Worm (Caenorhabditis elegans): ENCODE measurements around the gene sqv-3.

sqv-3 gene

ce11 chrIII:9740663-9741062 is 39.5 kb downstream of the sqv-3 start:
- TF ChIP-seq unc-62 (GFP tag; optimal IDR thresholded peaks at IDR 0.05): no peak
- peak; percentile 41 for TF ChIP-seq lsy-2 (tag; optimal IDR thresholded peaks at IDR 0.05)
- no peak for TF ChIP-seq unc-120 (tag; optimal IDR thresholded peaks at IDR 0.05; ENCODE audit: poor library complexity, severe bottlenecking)

- TF ChIP-seq nhr-76 (tag; optimal IDR thresholded peaks at IDR 0.05) (no peak), ceh-43 (GFP tag; optimal IDR thresholded peaks at IDR 0.05) (no peak), mab-5 (tag; optimal IDR thresholded peaks at IDR 0.05) (no peak), ceh-39 (tag; optimal IDR thresholded peaks at IDR 0.05) (no peak), sem-2 (GFP tag; optimal IDR thresholded peaks at IDR 0.05) (no peak), sptf-1 (tag; optimal IDR thresholded peaks at IDR 0.05) (no peak)
Observed at ce11 chrIII:9738954-9739353, 41.2 kb downstream of the sqv-3 start, which contains the start of gene hlh-4. TSS of gene hlh-4 (minus strand) at chrIII:9739054.

DNA sequence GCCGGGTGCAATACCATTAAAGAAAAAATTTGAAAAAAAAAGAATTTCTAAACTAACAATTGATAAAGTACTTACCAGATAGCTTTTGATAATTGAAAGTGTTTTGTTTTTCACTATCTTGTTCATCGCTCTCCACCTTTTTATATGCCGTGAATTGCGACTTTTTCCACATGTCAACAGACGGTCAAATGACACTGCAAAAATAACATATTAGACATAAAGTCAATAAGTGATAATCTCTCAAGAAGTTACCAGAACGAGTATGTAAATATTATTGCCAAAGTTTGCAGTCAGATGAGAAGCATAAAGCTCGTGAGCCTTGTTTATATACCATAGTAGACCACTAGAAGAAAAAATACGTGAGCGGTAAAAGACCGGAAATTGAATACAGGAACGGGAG is 44.3 kb downstream of the sqv-3 start, which contains the start of gene dao-6:
TSS of gene dao-6 (minus strand) at position 345 of the 400 bp plus-strand sequence.
- no peak for TF ChIP-seq elt-1 (tag; optimal IDR thresholded peaks at IDR 0.05; ENCODE audit: borderline replicate concordance, insufficient read depth)
- no peak for TF ChIP-seq elt-3 (tag; optimal IDR thresholded peaks at IDR 0.05)
- TF ChIP-seq mls-2 (tag; optimal IDR thresholded peaks at IDR 0.05): no peak
- no peak for TF ChIP-seq mep-1 (tag; optimal IDR thresholded peaks at IDR 0.05)

DNA sequence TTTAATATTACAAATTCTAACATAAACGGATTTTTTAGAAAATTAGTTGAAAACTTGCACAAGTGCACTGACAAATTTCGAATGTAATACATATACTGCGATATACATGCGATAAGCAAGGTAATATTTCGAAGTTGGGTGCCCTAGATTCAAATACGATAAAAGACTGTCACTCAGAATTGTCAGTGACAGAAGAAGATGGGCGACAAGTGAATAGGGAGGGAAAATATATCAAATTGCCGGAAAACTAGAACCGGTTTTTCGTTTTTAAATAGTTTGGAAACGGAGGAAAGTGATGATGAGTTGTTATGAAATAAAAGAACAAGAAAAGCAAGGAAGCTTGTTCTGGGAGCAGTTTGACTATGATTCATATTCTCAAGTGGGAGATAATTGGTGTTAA is 46.1 kb downstream of the sqv-3 start:
- no peak for TF ChIP-seq sem-2 (GFP tag; optimal IDR thresholded peaks at IDR 0.05)
- TF ChIP-seq unc-62 (GFP tag; optimal IDR thresholded peaks at IDR 0.05): peak; percentile 15
- no peak for TF ChIP-seq elt-3 (tag; optimal IDR thresholded peaks at IDR 0.05)
- no peak for TF ChIP-seq ceh-39 (tag; optimal IDR thresholded peaks at IDR 0.05)

DNA sequence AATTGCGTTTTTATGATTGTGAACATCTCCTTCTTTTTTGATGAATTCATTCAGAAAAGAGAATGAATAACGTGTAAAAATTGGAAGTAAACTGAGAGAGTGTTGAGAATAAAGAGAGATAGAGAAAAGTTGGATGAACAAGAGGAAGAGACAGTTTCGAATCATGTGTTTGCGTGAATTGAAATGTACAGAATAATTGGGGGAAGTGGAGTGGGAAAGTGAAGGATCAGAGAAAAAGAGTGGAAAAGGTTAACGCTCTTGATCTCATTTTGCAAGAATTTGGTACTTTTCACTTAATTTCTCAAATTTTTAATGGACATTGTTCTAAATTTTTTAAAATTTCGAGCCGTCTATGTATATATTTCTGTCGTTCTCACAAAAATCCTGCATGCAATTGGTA is 46.8 kb downstream of the sqv-3 start:
- TF ChIP-seq nhr-2 (tag; optimal IDR thresholded peaks at IDR 0.05): no peak

DNA sequence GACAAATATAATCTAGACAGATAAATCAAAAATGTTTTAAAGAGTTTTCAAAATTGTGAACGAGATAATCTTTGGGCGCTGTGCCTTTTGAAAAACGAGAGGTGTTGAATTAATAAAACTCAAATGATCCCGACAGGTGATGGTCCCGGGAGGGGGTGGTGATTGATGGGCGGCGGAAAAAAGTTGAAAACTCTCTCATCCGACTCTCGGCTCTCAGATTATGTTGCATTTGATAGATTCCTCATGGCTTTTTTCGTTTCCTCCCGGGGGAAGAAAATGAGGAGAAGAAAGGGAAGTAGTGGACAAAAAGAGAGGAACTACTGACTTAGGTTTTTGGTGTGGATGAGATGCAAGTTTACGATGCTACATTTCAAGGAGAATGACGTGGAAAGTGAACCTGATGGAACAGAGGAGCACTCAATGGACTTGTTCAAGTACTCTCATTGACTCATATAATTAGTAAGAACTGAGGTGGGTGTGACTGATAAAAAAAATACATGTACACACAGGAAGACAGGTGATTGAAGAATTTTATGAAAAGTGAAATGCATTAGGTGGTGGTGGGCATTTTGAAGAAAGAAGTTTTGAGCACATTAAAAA is 48.7 kb downstream of the sqv-3 start:
- TF ChIP-seq bed-3 (GFP tag; optimal IDR thresholded peaks at IDR 0.05) (no peak), unc-62 (GFP tag; optimal IDR thresholded peaks at IDR 0.05) (peak; percentile 69), hlh-1 (tag; optimal IDR thresholded peaks at IDR 0.05) (peak; percentile 2)

ce11 chrIII:9730407-9730806 is 49.7 kb downstream of the sqv-3 start:
- no peak for TF ChIP-seq ztf-11 (tag; optimal IDR thresholded peaks at IDR 0.05)
- TF ChIP-seq bed-3 (GFP tag; optimal IDR thresholded peaks at IDR 0.05): no peak
- TF ChIP-seq nhr-2 (tag; optimal IDR thresholded peaks at IDR 0.05): no peak
- no peak for TF ChIP-seq mep-1 (tag; optimal IDR thresholded peaks at IDR 0.05)

Measured in whole organism, mixed stage, embryonic.